Fruit fly (Drosophila melanogaster): ENCODE measurements around the gene vib.

DNA sequence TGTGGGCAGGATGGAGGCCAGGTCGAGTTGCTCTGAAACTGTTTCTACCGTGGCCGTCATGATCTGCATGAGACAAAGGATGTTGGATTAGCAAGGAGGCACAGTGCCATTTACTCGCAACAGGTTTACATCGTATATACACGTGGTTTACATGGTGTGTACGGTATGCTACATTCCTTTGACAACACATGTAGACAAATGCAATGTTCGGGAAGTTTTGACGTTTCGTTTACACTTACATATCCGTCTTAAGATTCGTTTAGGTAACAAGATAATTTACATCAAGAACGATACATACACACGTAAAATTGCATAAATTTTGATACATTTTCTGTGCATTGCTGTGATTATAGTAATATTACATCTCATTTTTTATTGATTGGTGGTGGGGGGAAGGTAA, 12.5 kb upstream of the vib start:
- no peak for TF ChIP-seq psq (optimal IDR thresholded peaks at IDR 0.05)
- no peak for TF ChIP-seq EcR (GFP tag; optimal IDR thresholded peaks at IDR 0.05)
- TF ChIP-seq usp (GFP tag; optimal IDR thresholded peaks at IDR 0.05) = no peak
- no peak for TF ChIP-seq pan (optimal IDR thresholded peaks at IDR 0.05)
- TF ChIP-seq Dll (optimal IDR thresholded peaks at IDR 0.05) = no peak
- TF ChIP-seq CG8478 (optimal IDR thresholded peaks at IDR 0.05) = no peak

All from whole organism.